Worm (Caenorhabditis elegans): Measurements from ENCODE around the gene C28A5.2.

DNA sequence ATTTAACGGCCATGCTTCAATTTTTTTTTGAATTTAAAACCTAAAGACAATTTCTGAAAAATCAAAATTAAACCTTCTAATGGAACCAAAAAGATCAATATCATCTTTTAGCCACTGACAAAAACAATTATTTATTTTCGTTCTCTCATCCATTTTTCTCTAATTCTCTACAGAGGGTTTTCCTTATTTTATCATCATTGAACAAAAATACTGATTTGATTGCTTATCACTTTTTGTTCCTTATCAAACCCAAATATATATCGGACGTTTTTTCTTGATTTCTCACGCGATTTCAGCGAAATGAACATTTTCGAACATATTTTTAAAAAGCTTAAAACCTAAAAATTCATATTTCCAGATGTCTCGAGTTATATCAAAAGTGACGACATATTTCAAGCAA, 26.2 kb downstream of the C28A5.2 start, which contains the start of gene mpc-1:
- no peak for TF ChIP-seq cog-1 (tag; optimal IDR thresholded peaks at IDR 0.05)
- no peak for TF ChIP-seq tab-1 (GFP tag; IDR thresholded peaks at IDR 0.05)
- TF ChIP-seq ztf-29 (GFP tag; IDR thresholded peaks at IDR 0.05) = no peak
- TF ChIP-seq T22C8.4 (GFP tag; IDR thresholded peaks at IDR 0.05) = no peak
- TF ChIP-seq flt-1 (GFP tag; IDR thresholded peaks at IDR 0.05) = no peak

Data from whole organism, midembryonic.